Fruit fly (Drosophila melanogaster): ENCODE data around the gene CG15478.

DNA sequence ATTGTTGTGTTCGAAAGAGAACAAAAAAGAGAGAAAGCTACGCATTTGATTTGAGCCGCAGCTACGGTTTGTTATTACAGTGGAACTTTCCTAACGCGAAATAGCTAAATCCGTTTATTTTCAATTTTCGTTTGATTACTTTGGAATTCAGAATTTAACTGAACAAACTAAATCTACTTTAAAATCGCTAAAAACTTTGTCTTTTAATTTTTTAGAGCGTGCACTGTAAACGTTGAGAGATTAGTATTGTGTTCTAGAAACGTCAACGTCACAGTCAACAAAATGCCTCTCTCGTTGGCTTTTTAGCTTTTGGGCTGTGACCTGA lies 25.0 kb downstream of the CG15478 start:
- TF ChIP-seq CG31627 (GFP tag; optimal IDR thresholded peaks at IDR 0.05): peak; percentile 71
- peak; percentile 68 for TF ChIP-seq acj6 (GFP tag; optimal IDR thresholded peaks at IDR 0.05)
- peak; percentile 73 for TF ChIP-seq CG11294 (GFP tag; IDR thresholded peaks at IDR 0.05)
- TF ChIP-seq CG16779 (tag; optimal IDR thresholded peaks at IDR 0.05): no peak
- peak; percentile 85 for TF ChIP-seq svp (GFP tag)
- TF ChIP-seq OdsH (GFP tag; optimal IDR thresholded peaks at IDR 0.05): peak; percentile 80
- TF ChIP-seq ss (GFP tag; optimal IDR thresholded peaks at IDR 0.05): no peak
- TF ChIP-seq CG1621 (tag; optimal IDR thresholded peaks at IDR 0.05): peak; percentile 12
- TF ChIP-seq fd59A (GFP tag; optimal IDR thresholded peaks at IDR 0.05): peak; percentile 43
- TF ChIP-seq CG6854 (GFP tag; optimal IDR thresholded peaks at IDR 0.05): no peak
- TF ChIP-seq CG10631 (GFP tag; optimal IDR thresholded peaks at IDR 0.05): peak; percentile 64
- TF ChIP-seq CG6276 (GFP tag; optimal IDR thresholded peaks at IDR 0.05): no peak
- TF ChIP-seq Sox14 (GFP tag; optimal IDR thresholded peaks at IDR 0.05): peak; percentile 73
- peak; percentile 62 for TF ChIP-seq esn (GFP tag; optimal IDR thresholded peaks at IDR 0.05)

Data from whole organism, prepupa.